Worm (Caenorhabditis elegans) whole organism, L3 larva: ENCODE results near the gene T04G9.4.

Source experiments
- R02D3.7 ChIP-seq: fragments of 150-350 bp; optimal IDR thresholded peaks from 2 replicates; lab custom pipeline; 2014; ENCODE audit warnings: missing biosample characterization, missing genetic modification characterization
- ZK546.5 ChIP-seq: sonication (generic microtip); optimal IDR thresholded peaks from 2 replicates; lab custom pipeline; 2017; ENCODE audit warnings: missing biosample characterization, missing genetic modification characterization
- aly-2 ChIP-seq: fragments of 150-350 bp; optimal IDR thresholded peaks from 2 replicates; lab custom pipeline; 2014; ENCODE audit warnings: missing biosample characterization, missing genetic modification characterization
- ama-1 ChIP-seq: fragments of 150-350 bp; optimal IDR thresholded peaks from 2 replicates; lab custom pipeline; 2018
- ceh-16 ChIP-seq: sonication (generic microtip); optimal IDR thresholded peaks from 2 replicates; lab custom pipeline; 2017; ENCODE audit warnings: missing biosample characterization, missing genetic modification characterization
- ceh-28 ChIP-seq: fragments of 150-350 bp; optimal IDR thresholded peaks from 2 replicates; lab custom pipeline; 2014; ENCODE audit warnings: missing biosample characterization, missing genetic modification reagents, missing genetic modification characterization
- ceh-82 ChIP-seq: fragments of 150-350 bp; optimal IDR thresholded peaks from 2 replicates; lab custom pipeline; 2014; ENCODE audit warnings: missing biosample characterization, missing genetic modification characterization
- ceh-9 ChIP-seq: sonication (generic microtip); optimal IDR thresholded peaks from 2 replicates; lab custom pipeline; 2018; ENCODE audit warnings: missing biosample characterization, missing genetic modification characterization
- daf-12 ChIP-seq: fragments of 150-350 bp; optimal IDR thresholded peaks from 2 replicates; lab custom pipeline; 2014; ENCODE audit warnings: missing biosample characterization, missing genetic modification reagents, missing genetic modification characterization
- egl-27 ChIP-seq: sonication (generic microtip); optimal IDR thresholded peaks from 4 replicates; lab custom pipeline; 2017; ENCODE audit warnings: missing biosample characterization, missing genetic modification reagents, missing genetic modification characterization
- egl-5 ChIP-seq: fragments of 150-350 bp; optimal IDR thresholded peaks from 2 replicates; lab custom pipeline; 2017; ENCODE audit warnings: missing biosample characterization, missing genetic modification reagents, missing genetic modification characterization, inconsistent platforms
- elt-1 ChIP-seq: fragments of 150-350 bp; optimal IDR thresholded peaks from 2 replicates; lab custom pipeline; 2014; ENCODE audit warnings: missing biosample characterization, missing genetic modification characterization
- elt-2 ChIP-seq: sonication (generic microtip); optimal IDR thresholded peaks from 2 replicates; lab custom pipeline; 2016; ENCODE audit warnings: missing genetic modification reagents, mild to moderate bottlenecking, missing genetic modification characterization, missing compliant biosample characterization
- elt-3 ChIP-seq, 3 experiments: fragments of 150-350 bp in 1 of 3; sonication (generic microtip) in 2 of 3; optimal IDR thresholded peaks; 2 replicates in 2 of 3; 4 replicates in 1 of 3; lab custom pipeline; 2014 to 2017; ENCODE audit warnings: missing biosample characterization in 3 of 3, missing genetic modification characterization in 3 of 3
- eor-1 ChIP-seq, 2 experiments: fragments of 150-350 bp; optimal IDR thresholded peaks; 2 replicates each; lab custom pipeline; 2014 to 2018; ENCODE audit warnings: missing biosample characterization in 2 of 2, missing genetic modification characterization in 2 of 2
- fkh-10 ChIP-seq: sonication (generic microtip); optimal IDR thresholded peaks from 2 replicates; lab custom pipeline; 2017; ENCODE audit warnings: missing biosample characterization, missing genetic modification reagents, missing genetic modification characterization
- fkh-2 ChIP-seq: fragments of 150-350 bp; optimal IDR thresholded peaks from 2 replicates; lab custom pipeline; 2014; ENCODE audit warnings: missing biosample characterization, missing genetic modification reagents, missing genetic modification characterization
- fos-1 ChIP-seq: fragments of 150-350 bp; optimal IDR thresholded peaks from 2 replicates; lab custom pipeline; 2014; ENCODE audit warnings: missing biosample characterization, missing genetic modification characterization
- hmg-11 ChIP-seq: sonication (generic microtip); optimal IDR thresholded peaks from 2 replicates; lab custom pipeline; 2016; ENCODE audit warnings: missing genetic modification characterization, missing compliant biosample characterization
- jun-1 ChIP-seq: fragments of 150-350 bp; optimal IDR thresholded peaks from 2 replicates; lab custom pipeline; 2014; ENCODE audit warnings: missing biosample characterization, missing genetic modification reagents, missing genetic modification characterization
- lin-15B ChIP-seq: fragments of 150-350 bp; optimal IDR thresholded peaks from 2 replicates; lab custom pipeline; 2014; ENCODE audit warnings: missing biosample characterization, missing genetic modification characterization
- lin-39 ChIP-seq: fragments of 150-350 bp; optimal IDR thresholded peaks from 2 replicates; lab custom pipeline; 2018; ENCODE audit warnings: missing biosample characterization, missing genetic modification reagents, missing genetic modification characterization
- lsy-12 ChIP-seq: sonication (generic microtip); optimal IDR thresholded peaks from 2 replicates; lab custom pipeline; 2016; ENCODE audit warnings: mild to moderate bottlenecking, missing genetic modification characterization, missing compliant biosample characterization
- mdl-1 ChIP-seq: fragments of 150-350 bp; optimal IDR thresholded peaks from 2 replicates; lab custom pipeline; 2014; ENCODE audit warnings: missing biosample characterization, missing genetic modification characterization
- mml-1 ChIP-seq: fragments of 150-350 bp; sonication (generic microtip); optimal IDR thresholded peaks from 3 replicates; lab custom pipeline; 2014; ENCODE audit warnings: missing biosample characterization, missing genetic modification characterization
- nfya-1 ChIP-seq: sonication (generic microtip); optimal IDR thresholded peaks from 2 replicates; lab custom pipeline; 2017; ENCODE audit warnings: missing genetic modification characterization, mild to moderate bottlenecking, missing compliant biosample characterization, antibody characterized with exemption, moderate library complexity; ENCODE audit not compliant: insufficient read depth
- nhr-11 ChIP-seq: fragments of 150-350 bp; optimal IDR thresholded peaks from 2 replicates; lab custom pipeline; 2014; ENCODE audit warnings: missing biosample characterization, missing genetic modification characterization
- nhr-12 ChIP-seq: fragments of 150-350 bp; optimal IDR thresholded peaks from 2 replicates; lab custom pipeline; 2014; ENCODE audit warnings: missing biosample characterization, missing genetic modification characterization
- nhr-23 ChIP-seq: fragments of 150-350 bp; optimal IDR thresholded peaks from 2 replicates; lab custom pipeline; 2014; ENCODE audit warnings: missing biosample characterization, missing genetic modification reagents, missing genetic modification characterization
- nhr-237 ChIP-seq: fragments of 150-350 bp; optimal IDR thresholded peaks from 2 replicates; lab custom pipeline; 2014; ENCODE audit warnings: missing biosample characterization, missing genetic modification characterization
- nhr-25 ChIP-seq: sonication (generic microtip); optimal IDR thresholded peaks from 2 replicates; lab custom pipeline; 2017; ENCODE audit warnings: missing biosample characterization, missing genetic modification characterization
- nhr-28 ChIP-seq: fragments of 150-350 bp; optimal IDR thresholded peaks from 2 replicates; lab custom pipeline; 2014; ENCODE audit warnings: missing biosample characterization, missing genetic modification characterization
- nhr-43 ChIP-seq: sonication (generic microtip); optimal IDR thresholded peaks from 2 replicates; lab custom pipeline; 2016; ENCODE audit warnings: mild to moderate bottlenecking, missing genetic modification characterization, missing compliant biosample characterization; ENCODE audit not compliant: poor library complexity, severe bottlenecking
- nhr-67 ChIP-seq: fragments of 150-350 bp; optimal IDR thresholded peaks from 2 replicates; lab custom pipeline; 2014; ENCODE audit warnings: missing biosample characterization, missing genetic modification characterization
- nhr-76 ChIP-seq: fragments of 150-350 bp; sonication (generic microtip); optimal IDR thresholded peaks from 5 replicates; lab custom pipeline; 2014; ENCODE audit warnings: missing biosample characterization, missing genetic modification characterization
- nhr-77 ChIP-seq: fragments of 150-350 bp; optimal IDR thresholded peaks from 2 replicates; lab custom pipeline; 2014; ENCODE audit warnings: missing biosample characterization, missing genetic modification characterization
- pha-4 ChIP-seq: fragments of 150-350 bp; optimal IDR thresholded peaks from 2 replicates; lab custom pipeline; 2014; ENCODE audit warnings: missing biosample characterization, missing genetic modification reagents, missing genetic modification characterization
- pqm-1 ChIP-seq: fragments of 150-350 bp; optimal IDR thresholded peaks from 2 replicates; lab custom pipeline; 2017; ENCODE audit warnings: missing biosample characterization, missing genetic modification characterization, inconsistent platforms
- sea-2 ChIP-seq: fragments of 150-350 bp; sonication (generic microtip); optimal IDR thresholded peaks from 4 replicates; lab custom pipeline; 2014; ENCODE audit warnings: missing biosample characterization, missing genetic modification reagents, missing genetic modification characterization
- skn-1 ChIP-seq: fragments of 150-350 bp; optimal IDR thresholded peaks from 2 replicates; lab custom pipeline; 2014; ENCODE audit warnings: missing biosample characterization, missing genetic modification characterization
- snpc-4 ChIP-seq: fragments of 150-350 bp; optimal IDR thresholded peaks from 2 replicates; lab custom pipeline; 2014; ENCODE audit warnings: missing biosample characterization, missing genetic modification characterization
- tbx-2 ChIP-seq: sonication (generic microtip); optimal IDR thresholded peaks from 2 replicates; lab custom pipeline; 2016; ENCODE audit warnings: mild to moderate bottlenecking, missing genetic modification characterization, missing compliant biosample characterization
- unc-39 ChIP-seq: sonication (generic microtip); optimal IDR thresholded peaks from 4 replicates; lab custom pipeline; 2017; ENCODE audit warnings: missing biosample characterization, missing genetic modification characterization
- unc-62 ChIP-seq: fragments of 150-350 bp; sonication (generic microtip); optimal IDR thresholded peaks from 4 replicates; lab custom pipeline; 2014; ENCODE audit warnings: missing biosample characterization, missing genetic modification reagents, missing genetic modification characterization
- zag-1 ChIP-seq: fragments of 150-350 bp; optimal IDR thresholded peaks from 2 replicates; lab custom pipeline; 2014; ENCODE audit warnings: missing biosample characterization, missing genetic modification characterization
- ztf-11 ChIP-seq: fragments of 150-350 bp; optimal IDR thresholded peaks from 2 replicates; lab custom pipeline; 2014; ENCODE audit warnings: missing biosample characterization, missing genetic modification characterization
- ztf-4 ChIP-seq: fragments of 150-350 bp; optimal IDR thresholded peaks from 2 replicates; lab custom pipeline; 2014; ENCODE audit warnings: missing biosample characterization, missing genetic modification characterization

T04G9.4 gene

ce11 chrX:760579-760978, 11.7 kb upstream of the T04G9.4 start:
- no peak for TF ChIP-seq daf-12 (tag; lab: Kevin White, UChicago)
- peak; percentile 50 for TF ChIP-seq lin-39 (tag; lab: Kevin White, UChicago)
- peak; percentile 67 for TF ChIP-seq hmg-11
- peak; percentile 59 for TF ChIP-seq nfya-1
- TF ChIP-seq ceh-28 (tag; lab: Kevin White, UChicago) = no peak

ce11 chrX:763452-763851, 8.8 kb upstream of the T04G9.4 start, which contains the start of gene dyf-11:
Gene dyf-11, plus strand, starts transcription at chrX:763752.
- TF ChIP-seq elt-2 (no peak), nhr-76 (no peak), ZK546.5 (no peak), pha-4 (no peak), nhr-23 (tag; lab: Kevin White, UChicago) (no peak), nhr-237 (tag; lab: Kevin White, UChicago) (no peak)

- TF ChIP-seq mml-1 (no peak), sea-2 (GFP tag; lab: Kevin White, UChicago) (no peak), tbx-2 (tag; lab: Kevin White, UChicago) (peak; percentile 68), nhr-76 (no peak), lin-39 (tag; lab: Kevin White, UChicago) (peak; percentile 99), nhr-237 (tag; lab: Kevin White, UChicago) (no peak), eor-1 (tag; optimal IDR thresholded peaks at IDR 0.05; lab: Kevin White, UChicago) (no peak), ztf-4 (peak; percentile 22), ceh-9 (no peak), aly-2 (tag; lab: Kevin White, UChicago) (no peak), egl-27 (tag; lab: Kevin White, UChicago) (peak; percentile 52), fos-1 (tag; lab: Kevin White, UChicago) (peak; percentile 84), zag-1 (tag; lab: Kevin White, UChicago) (no peak), nhr-67 (tag; lab: Kevin White, UChicago) (no peak), ama-1 (lab: Kevin White, UChicago) (peak; percentile 20), unc-39 (tag; lab: Kevin White, UChicago) (no peak), nhr-23 (tag; lab: Kevin White, UChicago) (peak; percentile 94), lsy-12 (tag; lab: Kevin White, UChicago) (peak; percentile 85), nhr-11 (no peak), elt-1 (peak; percentile 55), elt-2 (peak; percentile 90), nfya-1 (peak; percentile 98), nhr-25 (peak; percentile 98), pha-4 (peak; percentile 95), fkh-2 (tag; lab: Kevin White, UChicago) (peak; percentile 16), skn-1 (peak; percentile 88), R02D3.7 (tag; lab: Kevin White, UChicago) (peak; percentile 65), ztf-11 (tag; lab: Kevin White, UChicago) (no peak), daf-12 (tag; lab: Kevin White, UChicago) (no peak), nhr-12 (tag; lab: Kevin White, UChicago) (no peak), snpc-4 (tag; lab: Kevin White, UChicago) (peak; percentile 91), mdl-1 (tag; lab: Kevin White, UChicago) (no peak), nhr-28 (tag; lab: Kevin White, UChicago) (no peak), unc-62 (peak; percentile 71), hmg-11 (peak; percentile 99), ceh-16 (tag; lab: Kevin White, UChicago) (no peak), pqm-1 (tag; lab: Kevin White, UChicago) (peak; percentile 64), ceh-82 (no peak), lin-15B (tag; lab: Kevin White, UChicago) (peak; percentile 96), nhr-77 (tag; lab: Kevin White, UChicago) (peak; percentile 33), ceh-28 (tag; lab: Kevin White, UChicago) (peak; percentile 75), ZK546.5 (peak; percentile 53), nhr-43 (tag; lab: Kevin White, UChicago) (peak; percentile 89), elt-3 (tag; optimal IDR thresholded peaks at IDR 0.05; lab: Kevin White, UChicago) (peak in 2 of 3 experiments; percentile 66 to 74), jun-1 (tag; lab: Kevin White, UChicago) (peak; percentile 89), fkh-10 (GFP tag; lab: Kevin White, UChicago) (no peak), egl-5 (tag; lab: Kevin White, UChicago) (peak; percentile 90)
These were observed 4.1 kb upstream of the T04G9.4 start, which contains the start of the genes trap-2 and ile-2 for ce11 chrX:768061-768646. Gene trap-2, minus strand, starts transcription at chrX:768069. Gene ile-2, plus strand, starts transcription at chrX:768596.
